Worm (Caenorhabditis elegans) whole organism, L2 larva: ENCODE results near the gene T28D6.7.

Source experiments
- lsy-2 ChIP-seq, 2 experiments: fragments of 150-350 bp in 1 of 2; sonication (generic microtip) in 1 of 2; optimal IDR thresholded peaks; 2 replicates each; lab custom pipeline; 2014 to 2017; ENCODE audit warnings: missing biosample characterization in 2 of 2, missing genetic modification characterization in 2 of 2
- nhr-12 ChIP-seq: fragments of 150-350 bp; optimal IDR thresholded peaks from 2 replicates; lab custom pipeline; 2014; ENCODE audit warnings: missing biosample characterization, missing genetic modification characterization
- nhr-23 ChIP-seq: fragments of 150-350 bp; optimal IDR thresholded peaks from 2 replicates; lab custom pipeline; 2014; ENCODE audit warnings: missing biosample characterization, missing genetic modification reagents, missing genetic modification characterization
- snpc-4 ChIP-seq: fragments of 150-350 bp; optimal IDR thresholded peaks from 2 replicates; lab custom pipeline; 2014; ENCODE audit warnings: missing biosample characterization, missing genetic modification characterization

ce11 chrIII:11390832-11391231, 44.5 kb upstream of the T28D6.7 start:
- TF ChIP-seq snpc-4 (tag; lab: Kevin White, UChicago) (no peak), nhr-23 (tag; lab: Kevin White, UChicago) (no peak), nhr-12 (no peak), lsy-2 (tag; optimal IDR thresholded peaks at IDR 0.05; lab: Kevin White, UChicago) (no peak)
